Fruit fly (Drosophila melanogaster) whole organism, embryonic: Measurements from ENCODE around the gene CG5157.

ENCODE experiments used
- CG10431 ChIP-seq: fragments of 200-800 bp; sonication (Bioruptor generic); optimal IDR thresholded peaks from 3 replicates; lab custom pipeline; 2018; ENCODE audit warnings: missing biosample characterization, mild to moderate bottlenecking, missing genetic modification characterization
- CG10462 ChIP-seq: fragments of 200-800 bp; sonication (Bioruptor generic); optimal IDR thresholded peaks from 2 replicates; lab custom pipeline; 2016; ENCODE audit warnings: missing biosample characterization, missing genetic modification characterization
- CG10959 ChIP-seq: fragments of 200-800 bp; sonication (Bioruptor generic); IDR thresholded peaks from 2 replicates; pipeline ENCODE4 v1.3.6; 2022; ENCODE audit warnings: missing biosample characterization, missing genetic modification characterization
- CG11695 ChIP-seq: fragments of 200-800 bp; sonication (Bioruptor generic); IDR thresholded peaks from 3 replicates; pipeline ENCODE4 v1.3.6; 2022; ENCODE audit warnings: missing biosample characterization, missing genetic modification characterization
- CG12155 ChIP-seq: fragments of 200-800 bp; sonication (Bioruptor generic); optimal IDR thresholded peaks from 3 replicates; lab custom pipeline; 2016; ENCODE audit warnings: missing biosample characterization, missing genetic modification characterization
- CG12236 ChIP-seq: fragments of 200-800 bp; sonication (Bioruptor generic); optimal IDR thresholded peaks from 2 replicates; lab custom pipeline; 2016; ENCODE audit warnings: missing biosample characterization, missing genetic modification characterization
- CG13296 ChIP-seq: fragments of 200-800 bp; sonication (Bioruptor generic); optimal IDR thresholded peaks from 3 replicates; lab custom pipeline; 2018; ENCODE audit warnings: missing biosample characterization, mild to moderate bottlenecking, missing genetic modification characterization
- CG14050 ChIP-seq: fragments of 200-800 bp; sonication (Bioruptor generic); IDR thresholded peaks from 3 replicates; pipeline ENCODE4 v1.3.6; 2022; ENCODE audit warnings: missing biosample characterization, missing genetic modification characterization
- CG15269 ChIP-seq: fragments of 200-800 bp; sonication (Bioruptor generic); optimal IDR thresholded peaks from 2 replicates; lab custom pipeline; 2018; ENCODE audit warnings: missing biosample characterization, mild to moderate bottlenecking, missing genetic modification characterization, moderate library complexity
- CG16863 ChIP-seq: fragments of 200-800 bp; sonication (Bioruptor generic); optimal IDR thresholded peaks from 3 replicates; lab custom pipeline; 2016; ENCODE audit warnings: missing biosample characterization, missing genetic modification characterization
- CG18764 ChIP-seq: fragments of 200-800 bp; sonication (Bioruptor generic); optimal IDR thresholded peaks from 3 replicates; lab custom pipeline; 2016; ENCODE audit warnings: missing biosample characterization, missing genetic modification characterization
- CG2116 ChIP-seq: fragments of 200-800 bp; sonication (Bioruptor generic); optimal IDR thresholded peaks from 3 replicates; lab custom pipeline; 2018; ENCODE audit warnings: missing biosample characterization, mild to moderate bottlenecking, missing genetic modification characterization
- CG2875 ChIP-seq: fragments of 200-800 bp; sonication (Bioruptor generic); optimal IDR thresholded peaks from 2 replicates; lab custom pipeline; 2017; ENCODE audit warnings: missing biosample characterization, mild to moderate bottlenecking, missing genetic modification characterization, missing genetic modification reagents
- CG3281 ChIP-seq: fragments of 200-800 bp; sonication (Bioruptor generic); optimal IDR thresholded peaks from 3 replicates; lab custom pipeline; 2017; ENCODE audit warnings: missing biosample characterization, mild to moderate bottlenecking, missing genetic modification characterization
- CG3726 ChIP-seq: fragments of 200-800 bp; sonication (Bioruptor generic); IDR thresholded peaks from 3 replicates; pipeline ENCODE4, ENCODE4 v1.3.6; 2022; ENCODE audit warnings: missing biosample characterization, missing genetic modification characterization
- CG4820 ChIP-seq: fragments of 200-800 bp; sonication (Bioruptor generic); optimal IDR thresholded peaks from 3 replicates; lab custom pipeline; 2016; ENCODE audit warnings: missing biosample characterization, missing genetic modification characterization
- CG6175 ChIP-seq: fragments of 200-800 bp; sonication (Bioruptor generic); IDR thresholded peaks from 3 replicates; pipeline ENCODE4 v1.3.6; 2022; ENCODE audit warnings: missing biosample characterization, missing genetic modification characterization
- CG6689 ChIP-seq: fragments of 200-800 bp; sonication (Bioruptor generic); IDR thresholded peaks from 2 replicates; pipeline ENCODE4 v1.3.6; 2022; ENCODE audit warnings: missing biosample characterization, missing genetic modification characterization
- CG7745 ChIP-seq: fragments of 200-800 bp; sonication (Bioruptor generic); optimal IDR thresholded peaks from 2 replicates; lab custom pipeline; 2018; ENCODE audit warnings: missing biosample characterization, mild to moderate bottlenecking, missing genetic modification characterization, moderate library complexity
- CG7786 ChIP-seq: fragments of 200-800 bp; sonication (Bioruptor generic); optimal IDR thresholded peaks from 2 replicates; lab custom pipeline; 2016; ENCODE audit warnings: missing biosample characterization, missing genetic modification characterization
- CG8290 ChIP-seq, 3 experiments: fragments of 200-800 bp; sonication (Bioruptor generic); optimal IDR thresholded peaks; 2 replicates each; lab custom pipeline; 2016 to 2019; ENCODE audit warnings: missing biosample characterization in 3 of 3, missing genetic modification characterization in 3 of 3, mild to moderate bottlenecking in 2 of 3, moderate library complexity in 1 of 3
- CG8359 ChIP-seq: fragments of 200-800 bp; sonication (Bioruptor generic); optimal IDR thresholded peaks from 2 replicates; lab custom pipeline; 2017; ENCODE audit warnings: missing biosample characterization, mild to moderate bottlenecking, missing genetic modification characterization, borderline replicate concordance
- CG8388 ChIP-seq: fragments of 200-800 bp; sonication (Bioruptor generic); optimal IDR thresholded peaks from 2 replicates; lab custom pipeline; 2019; ENCODE audit warnings: missing biosample characterization, mild to moderate bottlenecking, missing genetic modification characterization, moderate library complexity
- CG9876 ChIP-seq: fragments of 200-800 bp; sonication (Bioruptor generic); optimal IDR thresholded peaks from 2 replicates; lab custom pipeline; 2016; ENCODE audit warnings: missing biosample characterization, missing genetic modification characterization
- CHES-1-like ChIP-seq: fragments of 200-800 bp; sonication (Bioruptor generic); optimal IDR thresholded peaks from 2 replicates; lab custom pipeline; 2016; ENCODE audit warnings: missing biosample characterization, missing genetic modification characterization
- CkIIα-i1 ChIP-seq: fragments of 200-800 bp; sonication (Bioruptor generic); IDR thresholded peaks from 2 replicates; pipeline ENCODE4 v1.3.6; 2022; ENCODE audit warnings: missing biosample characterization, missing genetic modification characterization
- Dbx ChIP-seq: fragments of 200-800 bp; sonication (Bioruptor generic); IDR thresholded peaks from 3 replicates; pipeline ENCODE4 v1.3.6; 2022; ENCODE audit warnings: missing biosample characterization, missing genetic modification characterization
- Ets97D ChIP-seq: fragments of 200-800 bp; sonication (Bioruptor generic); optimal IDR thresholded peaks from 3 replicates; lab custom pipeline; 2016; ENCODE audit warnings: missing biosample characterization, missing genetic modification characterization
- Lim3 ChIP-seq: fragments of 200-800 bp; sonication (Bioruptor generic); IDR thresholded peaks from 2 replicates; pipeline ENCODE4 v1.3.6; 2022; ENCODE audit warnings: missing biosample characterization, missing genetic modification characterization
- Mad ChIP-seq: fragments of 200-800 bp; sonication (Bioruptor generic); optimal IDR thresholded peaks from 2 replicates; lab custom pipeline; 2016; ENCODE audit warnings: missing biosample characterization, missing genetic modification characterization
- NK7.1 ChIP-seq: fragments of 200-800 bp; sonication (Bioruptor generic); optimal IDR thresholded peaks from 3 replicates; lab custom pipeline; 2016; ENCODE audit warnings: missing biosample characterization, missing genetic modification characterization
- Neu2 ChIP-seq: fragments of 200-800 bp; sonication (Bioruptor generic); optimal IDR thresholded peaks from 3 replicates; lab custom pipeline; 2016; ENCODE audit warnings: missing biosample characterization, missing genetic modification characterization, borderline replicate concordance
- Opbp ChIP-seq: fragments of 200-800 bp; sonication (Bioruptor generic); IDR thresholded peaks from 3 replicates; pipeline ENCODE4 v1.3.6; 2022; ENCODE audit warnings: missing biosample characterization, missing genetic modification characterization; ENCODE audit not compliant: partially characterized antibody
- Tbp ChIP-seq: fragments of >200 bp; optimal IDR thresholded peaks from 2 replicates; lab custom pipeline; 2018; ENCODE audit warnings: missing biosample characterization, missing genetic modification characterization
- bigmax ChIP-seq: fragments of 200-800 bp; sonication (Bioruptor generic); optimal IDR thresholded peaks from 2 replicates; lab custom pipeline; 2018; ENCODE audit warnings: missing biosample characterization, mild to moderate bottlenecking, missing genetic modification characterization
- cwo ChIP-seq: fragments of 200-800 bp; sonication (Bioruptor generic); optimal IDR thresholded peaks from 3 replicates; lab custom pipeline; 2017; ENCODE audit warnings: missing biosample characterization, missing genetic modification characterization, mild to moderate bottlenecking, moderate library complexity, missing genetic modification reagents
- dati ChIP-seq: fragments of 200-800 bp; sonication (Bioruptor generic); IDR thresholded peaks from 2 replicates; pipeline ENCODE4 v1.3.6; 2022; ENCODE audit warnings: missing biosample characterization, missing genetic modification characterization
- ewg ChIP-seq: fragments of 200-800 bp; sonication (Bioruptor generic); optimal IDR thresholded peaks from 3 replicates; lab custom pipeline; 2017; ENCODE audit warnings: mild to moderate bottlenecking, missing biosample characterization, missing genetic modification reagents, missing genetic modification characterization
- hth ChIP-seq: fragments of >200 bp; optimal IDR thresholded peaks from 2 replicates; lab custom pipeline; 2017; ENCODE audit warnings: inconsistent platforms
- knrl ChIP-seq: fragments of 200-800 bp; sonication (Bioruptor generic); IDR thresholded peaks from 3 replicates; pipeline ENCODE4 v1.3.6; 2022; ENCODE audit warnings: missing biosample characterization, missing genetic modification characterization; ENCODE audit not compliant: partially characterized antibody
- mirr ChIP-seq: fragments of 200-800 bp; sonication (Bioruptor generic); optimal IDR thresholded peaks from 3 replicates; lab custom pipeline; 2018; ENCODE audit warnings: missing biosample characterization, mild to moderate bottlenecking, missing genetic modification characterization
- run ChIP-seq: fragments of 200-800 bp; sonication (Bioruptor generic); optimal IDR thresholded peaks from 3 replicates; lab custom pipeline; 2018; ENCODE audit warnings: missing biosample characterization, mild to moderate bottlenecking, missing genetic modification characterization
- sens ChIP-seq: fragments of 200-800 bp; sonication (Bioruptor generic); peaks from one replicate; lab custom pipeline; 2016; ENCODE audit warnings: missing biosample characterization, missing genetic modification characterization
- shn ChIP-seq: fragments of 200-800 bp; sonication (Bioruptor generic); optimal IDR thresholded peaks from 3 replicates; lab custom pipeline; 2016; ENCODE audit warnings: missing biosample characterization, missing genetic modification characterization
- sima ChIP-seq: fragments of 200-800 bp; sonication (Bioruptor generic); optimal IDR thresholded peaks from 2 replicates; lab custom pipeline; 2016; ENCODE audit warnings: missing biosample characterization, missing genetic modification characterization
- sug ChIP-seq: fragments of 200-800 bp; optimal IDR thresholded peaks from 2 replicates; lab custom pipeline; 2019; ENCODE audit warnings: missing biosample characterization, mild to moderate bottlenecking, missing genetic modification characterization, moderate library complexity
- wdn ChIP-seq: fragments of 200-800 bp; sonication (Bioruptor generic); IDR thresholded peaks from 2 replicates; pipeline ENCODE4 v1.3.6; 2022; ENCODE audit warnings: missing biosample characterization, missing genetic modification characterization
- wek ChIP-seq: fragments of 200-800 bp; sonication (Bioruptor generic); optimal IDR thresholded peaks from 3 replicates; lab custom pipeline; 2018; ENCODE audit warnings: missing biosample characterization, mild to moderate bottlenecking, missing genetic modification characterization, moderate library complexity
- wor ChIP-seq: fragments of 200-800 bp; sonication (Bioruptor generic); IDR thresholded peaks from 2 replicates; pipeline ENCODE4 v1.3.6; 2022; ENCODE audit warnings: missing biosample characterization, missing genetic modification characterization

CG5157 gene

DNA sequence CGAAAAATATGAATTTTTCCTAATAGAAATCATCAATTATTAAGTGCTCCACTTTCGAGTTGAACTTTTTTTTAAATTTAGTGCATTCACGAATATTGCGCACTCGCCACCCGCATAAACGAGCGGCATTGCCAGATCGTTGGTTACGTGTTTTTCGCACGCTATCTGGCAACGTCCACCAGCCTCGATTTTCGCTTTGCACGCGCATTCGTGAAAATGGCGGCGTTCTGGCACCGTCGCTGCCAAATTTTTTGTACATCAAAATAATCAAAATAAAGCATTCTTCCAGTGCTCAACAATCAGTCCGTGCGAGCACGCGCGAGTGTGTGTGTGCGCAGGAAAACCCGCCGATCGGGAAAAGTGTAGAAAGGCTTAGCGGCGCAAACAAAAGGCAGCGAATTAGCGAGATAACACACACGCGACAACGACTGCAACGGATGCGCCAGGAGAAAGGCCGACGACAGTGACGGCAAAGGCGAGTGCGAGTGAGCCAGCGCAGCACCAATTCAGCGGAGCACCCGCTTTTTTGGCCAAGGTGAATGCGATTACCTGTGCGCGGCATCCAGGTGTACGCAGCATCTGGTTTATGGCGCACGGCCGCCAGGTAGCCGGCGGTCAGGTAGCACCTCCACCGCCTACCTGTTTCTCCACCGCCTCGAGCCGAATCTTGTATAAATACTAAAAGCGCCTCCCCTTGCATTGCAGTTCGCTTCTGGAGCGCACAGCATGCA, 23.9 kb downstream of the CG5157 start (continued):
- TF ChIP-seq bigmax (GFP tag; lab: Kevin White, UChicago): peak; percentile 50
- TF ChIP-seq CG18764 (GFP tag; lab: Kevin White, UChicago): peak; percentile 65
- TF ChIP-seq CG3726 (GFP tag; lab: Robert Waterston, UW): no peak
- peak; percentile 30; the same call in 1 of the 2 replicates for TF ChIP-seq dati (GFP tag; lab: Robert Waterston, UW)
- peak; percentile 87 for TF ChIP-seq CHES-1-like (GFP tag; lab: Kevin White, UChicago)
- peak; percentile 71 for TF ChIP-seq NK7.1
- TF ChIP-seq CG16863 (GFP tag; lab: Kevin White, UChicago): peak; percentile 81
- peak; percentile 79; the same call in 2 of the 3 replicates for TF ChIP-seq Opbp (GFP tag; lab: Robert Waterston, UW)
- peak; percentile 5 for TF ChIP-seq sima (GFP tag; lab: Kevin White, UChicago)
- no peak for TF ChIP-seq wdn (GFP tag; lab: Robert Waterston, UW)
- TF ChIP-seq CkIIα-i1 (GFP tag; lab: Robert Waterston, UW): no peak
- no peak for TF ChIP-seq mirr (GFP tag; lab: Kevin White, UChicago)
- no peak for TF ChIP-seq Tbp (GFP tag; lab: Kevin White, UChicago)
- TF ChIP-seq cwo (GFP tag; lab: Kevin White, UChicago): peak; percentile 80
- TF ChIP-seq CG14050 (GFP tag; lab: Robert Waterston, UW): peak; percentile 59
- peak; percentile 64 for TF ChIP-seq CG12236
- TF ChIP-seq CG2875 (GFP tag; lab: Kevin White, UChicago): peak; percentile 64
- 0 out of 2 replicates have a peak, but pooled peaks have one; percentile 29 for TF ChIP-seq CG10959 (GFP tag; lab: Robert Waterston, UW)
- no peak for TF ChIP-seq wek (GFP tag; lab: Kevin White, UChicago)
- peak; percentile 92 for TF ChIP-seq Ets97D (GFP tag; lab: Kevin White, UChicago)
- peak; percentile 78 for TF ChIP-seq CG7786 (GFP tag; lab: Kevin White, UChicago)
- TF ChIP-seq sug (tag; lab: Kevin White, UChicago): peak; percentile 84
- peak; percentile 48 for TF ChIP-seq CG10431
- no peak for TF ChIP-seq hth (lab: Kevin White, UChicago)
- TF ChIP-seq CG11695 (GFP tag; lab: Robert Waterston, UW): no peak; the same call in 2 of the 3 replicates
- no peak for TF ChIP-seq CG13296 (GFP tag; lab: Kevin White, UChicago)
- TF ChIP-seq CG6689 (GFP tag; lab: Robert Waterston, UW): peak; percentile 83
- peak; percentile 97 for TF ChIP-seq ewg (GFP tag; lab: Kevin White, UChicago)
- TF ChIP-seq knrl: peak; percentile 73
- peak; percentile 40 for TF ChIP-seq CG8359
- TF ChIP-seq Mad (GFP tag; lab: Kevin White, UChicago): peak; percentile 81
- peak; percentile 33 for TF ChIP-seq CG10462
- TF ChIP-seq Neu2 (GFP tag; lab: Kevin White, UChicago): no peak
- TF ChIP-seq run: peak; percentile 51
- TF ChIP-seq CG15269 (tag; lab: Kevin White, UChicago): no peak
- peak; percentile 80 for TF ChIP-seq CG12155 (GFP tag; lab: Kevin White, UChicago)
- TF ChIP-seq CG7745: no peak
- TF ChIP-seq Lim3 (GFP tag; lab: Robert Waterston, UW): no peak
- peak; percentile 50 for TF ChIP-seq CG9876 (GFP tag; lab: Kevin White, UChicago)
- TF ChIP-seq CG4820 (GFP tag; lab: Kevin White, UChicago): peak; percentile 100
- peak; percentile 63 for TF ChIP-seq CG8290 (GFP tag; optimal IDR thresholded peaks at IDR 0.05; lab: Kevin White, UChicago)
- no peak for TF ChIP-seq CG8290 (tag; optimal IDR thresholded peaks at IDR 0.05; lab: Kevin White, UChicago)
- peak; percentile 84 for TF ChIP-seq shn (GFP tag; lab: Kevin White, UChicago)
- no peak for TF ChIP-seq CG6175 (GFP tag; lab: Robert Waterston, UW)
- peak; percentile 73 for TF ChIP-seq CG8388 (GFP tag; lab: Kevin White, UChicago)
- TF ChIP-seq sens (GFP tag; lab: Kevin White, UChicago): peak; percentile 98
- TF ChIP-seq CG2116 (GFP tag; lab: Kevin White, UChicago): peak; percentile 73
- peak; percentile 87 for TF ChIP-seq CG3281 (GFP tag; lab: Kevin White, UChicago)
- TF ChIP-seq wor: peak; percentile 41
- peak; percentile 89 for TF ChIP-seq Dbx
